Worm (Caenorhabditis elegans) whole organism, mixed stage, embryonic: ENCODE results near the gene srab-22.
A peak's percentile ranks its signal among the peaks of the same experiment; 100 is the strongest.

Source experiments
- M03D4.4 ChIP-seq: sonication (generic microtip); optimal IDR thresholded peaks from 2 replicates; lab custom pipeline; 2017; ENCODE audit warnings: mild to moderate bottlenecking, missing genetic modification characterization, missing compliant biosample characterization
- bed-3 ChIP-seq: fragments of 200-800 bp; sonication (Bioruptor generic); optimal IDR thresholded peaks from 3 replicates; lab custom pipeline; 2018; ENCODE audit warnings: mild to moderate bottlenecking, missing genetic modification characterization, moderate library complexity, missing compliant biosample characterization
- blmp-1 ChIP-seq: fragments of 150-350 bp; optimal IDR thresholded peaks from 2 replicates; lab custom pipeline; 2014; ENCODE audit warnings: missing biosample characterization, missing genetic modification characterization
- ceh-39 ChIP-seq: fragments of 150-350 bp; optimal IDR thresholded peaks from 2 replicates; lab custom pipeline; 2014; ENCODE audit warnings: missing biosample characterization, missing genetic modification characterization
- ceh-43 ChIP-seq: fragments of 200-800 bp; sonication (Bioruptor generic); optimal IDR thresholded peaks from 2 replicates; lab custom pipeline; 2018; ENCODE audit warnings: mild to moderate bottlenecking, missing genetic modification characterization, moderate library complexity, missing compliant biosample characterization
- ceh-83 ChIP-seq: fragments of 200-800 bp; sonication (Bioruptor generic); optimal IDR thresholded peaks from 2 replicates; lab custom pipeline; 2018; ENCODE audit warnings: mild to moderate bottlenecking, missing genetic modification characterization, missing compliant biosample characterization
- ces-1 ChIP-seq: fragments of 150-350 bp; optimal IDR thresholded peaks from 2 replicates; lab custom pipeline; 2014; ENCODE audit warnings: missing biosample characterization, missing genetic modification reagents, missing genetic modification characterization
- cnd-1 ChIP-seq: fragments of 200-800 bp; sonication (Bioruptor generic); optimal IDR thresholded peaks from 2 replicates; lab custom pipeline; 2018; ENCODE audit warnings: mild to moderate bottlenecking, missing genetic modification characterization, missing compliant biosample characterization
- drap-1 ChIP-seq: fragments of 200-800 bp; sonication (Bioruptor generic); optimal IDR thresholded peaks from 3 replicates; lab custom pipeline; 2018; ENCODE audit warnings: mild to moderate bottlenecking, missing genetic modification characterization, missing compliant biosample characterization
- hlh-1 ChIP-seq: fragments of 150-350 bp; optimal IDR thresholded peaks from 2 replicates; lab custom pipeline; 2014; ENCODE audit warnings: missing biosample characterization, missing genetic modification reagents, missing genetic modification characterization
- lin-13 ChIP-seq: fragments of 150-350 bp; optimal IDR thresholded peaks from 2 replicates; lab custom pipeline; 2014; ENCODE audit warnings: missing biosample characterization, missing genetic modification characterization
- mep-1 ChIP-seq: fragments of 150-350 bp; optimal IDR thresholded peaks from 2 replicates; lab custom pipeline; 2017; ENCODE audit warnings: missing biosample characterization, missing genetic modification reagents, missing genetic modification characterization, inconsistent platforms
- mls-2 ChIP-seq: sonication (generic microtip); optimal IDR thresholded peaks from 2 replicates; lab custom pipeline; 2016; ENCODE audit warnings: mild to moderate bottlenecking, missing genetic modification characterization, moderate library complexity, missing compliant biosample characterization
- nhr-12 ChIP-seq: fragments of 150-350 bp; optimal IDR thresholded peaks from 2 replicates; lab custom pipeline; 2014; ENCODE audit warnings: missing biosample characterization, missing genetic modification characterization
- nhr-2 ChIP-seq: fragments of 150-350 bp; optimal IDR thresholded peaks from 2 replicates; lab custom pipeline; 2014; ENCODE audit warnings: missing biosample characterization, missing genetic modification characterization
- nhr-76 ChIP-seq: sonication (generic microtip); optimal IDR thresholded peaks from 2 replicates; lab custom pipeline; 2017; ENCODE audit warnings: missing biosample characterization, missing genetic modification characterization
- pha-4 ChIP-seq: fragments of 150-350 bp; optimal IDR thresholded peaks from 2 replicates; lab custom pipeline; 2018; ENCODE audit warnings: missing biosample characterization, missing genetic modification reagents, missing genetic modification characterization
- snpc-4 ChIP-seq: fragments of 150-350 bp; optimal IDR thresholded peaks from 2 replicates; lab custom pipeline; 2014; ENCODE audit warnings: missing biosample characterization, missing genetic modification characterization
- sptf-1 ChIP-seq: sonication (generic microtip); optimal IDR thresholded peaks from 2 replicates; lab custom pipeline; 2017; ENCODE audit warnings: mild to moderate bottlenecking, missing genetic modification characterization, moderate library complexity, missing compliant biosample characterization
- tbx-8 ChIP-seq: fragments of 200-800 bp; sonication (Bioruptor generic); optimal IDR thresholded peaks from 2 replicates; lab custom pipeline; 2018; ENCODE audit warnings: mild to moderate bottlenecking, missing genetic modification characterization, moderate library complexity, missing compliant biosample characterization
- unc-120 ChIP-seq: sonication (generic microtip); optimal IDR thresholded peaks from 2 replicates; lab custom pipeline; 2017; ENCODE audit warnings: missing genetic modification characterization, missing compliant biosample characterization; ENCODE audit not compliant: poor library complexity, severe bottlenecking
- unc-39 ChIP-seq: fragments of 150-350 bp; optimal IDR thresholded peaks from 2 replicates; lab custom pipeline; 2014; ENCODE audit warnings: missing biosample characterization, missing genetic modification characterization
- zip-8 ChIP-seq: fragments of 150-350 bp; optimal IDR thresholded peaks from 2 replicates; lab custom pipeline; 2014; ENCODE audit warnings: missing biosample characterization, missing genetic modification characterization

Gene srab-22

ce11 chrV:3444777-3445089, 18.6 kb downstream of the srab-22 start, which contains the start of gene cfz-2:
cfz-2 (minus strand) TSS chrV:3444877.
- TF ChIP-seq pha-4 (tag; lab: Kevin White, UChicago) (no peak), drap-1 (GFP tag; lab: Kevin White, UChicago) (no peak), ceh-83 (no peak), tbx-8 (no peak), unc-120 (tag; lab: Kevin White, UChicago) (no peak), cnd-1 (no peak), nhr-2 (tag; lab: Kevin White, UChicago) (no peak), unc-39 (tag; lab: Kevin White, UChicago) (no peak), mep-1 (tag; lab: Kevin White, UChicago) (no peak), M03D4.4 (no peak), snpc-4 (tag; lab: Kevin White, UChicago) (no peak), hlh-1 (tag; lab: Kevin White, UChicago) (no peak)

ce11 chrV:3445090-3445832, 19.1 kb downstream of the srab-22 start:
- TF ChIP-seq M03D4.4 (peak; percentile 25), mls-2 (tag; lab: Kevin White, UChicago) (peak; percentile 22), bed-3 (no peak)

DNA sequence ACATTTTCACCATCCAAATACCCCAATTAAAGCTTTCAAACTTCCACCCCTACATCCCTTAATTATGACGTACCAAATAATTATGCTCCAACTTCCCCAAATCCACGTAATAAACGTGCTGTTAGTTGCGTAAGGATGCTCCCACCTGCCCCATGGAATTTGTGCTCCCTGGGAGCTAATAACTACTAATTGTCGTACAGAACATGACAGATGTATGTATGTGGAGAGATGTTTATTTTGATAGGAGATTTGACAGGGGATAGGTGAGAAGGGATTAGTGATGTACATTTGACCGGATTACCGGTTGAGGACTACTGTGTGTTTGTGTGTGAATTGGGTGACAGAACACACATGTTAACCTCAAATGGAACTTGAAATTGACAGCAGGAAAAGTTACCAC, 23.6 kb downstream of the srab-22 start:
- TF ChIP-seq blmp-1 (tag; lab: Kevin White, UChicago) (no peak), ceh-43 (GFP tag; lab: Kevin White, UChicago) (peak; percentile 43), nhr-2 (tag; lab: Kevin White, UChicago) (peak; percentile 92), zip-8 (tag; lab: Kevin White, UChicago) (peak; percentile 62), cnd-1 (peak; percentile 65), mls-2 (tag; lab: Kevin White, UChicago) (no peak), sptf-1 (peak; percentile 58)

- no peak for TF ChIP-seq ces-1 (GFP tag; lab: Kevin White, UChicago)
- TF ChIP-seq sptf-1, result peak; percentile 7
- TF ChIP-seq nhr-2 (tag; lab: Kevin White, UChicago), result no peak
- TF ChIP-seq, all 35 proteins: peak for 1
Observed at ce11 chrV:3450351-3450750, 24.2 kb downstream of the srab-22 start.

DNA sequence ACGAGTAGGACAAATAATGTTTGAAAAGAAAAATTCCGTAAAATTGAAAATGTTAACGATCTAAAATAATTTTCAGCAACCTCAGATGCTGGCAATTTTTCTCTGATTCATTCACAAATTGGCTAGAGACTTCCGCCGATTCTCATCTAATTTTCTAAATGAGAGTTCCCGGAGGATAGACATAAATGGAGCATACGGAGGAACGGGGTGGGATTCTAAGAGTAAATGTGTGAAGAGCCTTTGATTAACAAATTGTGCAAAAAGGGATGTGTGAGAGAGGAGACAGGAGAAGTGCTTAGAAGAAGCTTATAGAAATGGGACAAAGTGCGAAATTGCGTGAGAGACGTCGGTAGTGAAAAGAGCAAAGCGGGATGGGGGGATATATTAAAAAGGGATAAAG, 25.5 kb downstream of the srab-22 start:
- TF ChIP-seq ceh-43 (GFP tag; lab: Kevin White, UChicago) (no peak), ces-1 (GFP tag; lab: Kevin White, UChicago) (peak; percentile 92)

ce11 chrV:3452489-3452888, 26.3 kb downstream of the srab-22 start:
- no peak for TF ChIP-seq drap-1 (GFP tag; lab: Kevin White, UChicago)
- peak; percentile 94 for TF ChIP-seq ces-1 (GFP tag; lab: Kevin White, UChicago)

- TF ChIP-seq ceh-83 (no peak), cnd-1 (peak; percentile 44), lin-13 (tag; lab: Kevin White, UChicago) (peak; percentile 32), hlh-1 (tag; lab: Kevin White, UChicago) (peak; percentile 76), ces-1 (GFP tag; lab: Kevin White, UChicago) (peak; percentile 93)
Observed at ce11 chrV:3454620-3455019, 28.4 kb downstream of the srab-22 start.

DNA sequence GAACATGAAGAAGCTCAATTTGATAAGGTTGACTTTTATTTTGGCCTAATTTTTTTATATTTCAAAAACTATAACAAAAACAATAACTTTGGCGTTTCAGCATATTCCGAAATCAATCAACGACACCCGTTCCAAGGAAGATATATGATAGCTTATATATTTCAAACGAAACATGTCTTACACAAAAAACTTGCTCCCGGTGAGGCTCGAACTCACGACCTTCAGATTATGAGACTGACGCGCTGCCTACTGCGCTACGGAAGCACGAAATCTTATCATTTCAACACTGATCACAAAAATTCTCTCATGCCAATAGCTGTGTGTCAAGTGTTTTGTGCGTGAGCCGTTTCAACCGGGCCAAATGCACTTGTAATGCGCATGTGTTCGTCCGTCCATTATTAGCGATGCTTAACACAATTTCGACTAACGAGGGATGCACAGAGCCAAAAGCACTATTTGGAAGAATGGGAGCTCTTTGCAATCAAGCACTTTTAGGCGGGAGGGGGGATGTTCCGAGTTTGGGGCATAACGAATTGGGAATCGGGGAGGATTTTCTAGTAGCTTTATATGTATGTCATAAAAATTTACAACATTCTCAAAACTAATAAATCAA, 29.1 kb downstream of the srab-22 start:
- no peak for TF ChIP-seq ceh-39 (tag; lab: Kevin White, UChicago)
- peak; percentile 93 for TF ChIP-seq ces-1 (GFP tag; lab: Kevin White, UChicago)
- no peak for TF ChIP-seq drap-1 (GFP tag; lab: Kevin White, UChicago)
- no peak for TF ChIP-seq nhr-76 (tag; lab: Kevin White, UChicago)
- no peak for TF ChIP-seq unc-120 (tag; lab: Kevin White, UChicago)
- no peak for TF ChIP-seq nhr-12 (tag; lab: Kevin White, UChicago)
